Fruit fly (Drosophila melanogaster): ENCODE results near the gene Mkp.

Gene Mkp

DNA sequence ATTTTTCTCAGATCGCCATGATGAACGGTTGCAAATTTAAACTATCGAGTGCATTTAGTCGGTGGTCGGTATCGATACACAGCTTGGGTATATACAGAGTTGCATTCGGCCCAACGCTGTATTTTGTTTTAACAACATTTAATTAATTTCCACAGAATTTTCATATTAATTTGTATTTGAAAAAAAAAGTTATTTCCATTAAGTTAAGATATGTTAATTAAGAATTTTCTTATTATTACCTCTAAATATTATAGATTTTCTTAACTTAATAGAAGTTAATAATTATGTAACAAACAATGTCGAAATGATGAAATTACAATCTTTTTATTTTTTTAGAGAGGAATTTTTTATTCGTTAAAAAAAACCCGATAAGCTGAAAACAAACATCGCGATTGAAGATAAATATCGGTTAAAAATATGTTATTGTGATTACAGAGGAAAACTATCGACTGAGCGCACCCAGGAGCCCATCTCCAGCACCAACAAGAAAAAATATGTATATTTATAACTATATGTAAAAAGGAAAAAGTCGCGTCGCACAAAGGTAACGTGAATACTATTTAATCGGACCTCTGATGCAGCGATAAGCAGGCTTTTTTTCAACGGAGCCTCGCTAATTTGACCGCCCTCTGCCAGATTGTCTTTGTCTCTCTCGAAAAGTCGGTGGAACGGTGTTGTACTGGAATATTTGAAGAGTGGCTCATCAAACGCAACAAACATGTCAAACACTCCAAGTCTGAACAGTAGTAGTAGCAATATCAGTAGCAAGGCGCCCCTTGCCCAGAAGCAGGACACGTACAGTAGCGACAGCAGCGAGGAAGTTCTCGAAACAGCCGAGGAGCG, 15.6 kb upstream of the Mkp start, which contains the start of the genes rno and mri:
rno (minus strand) TSS at position 9 of the 843 bp plus-strand sequence.
mri (plus strand) TSS at position 421 of the 843 bp plus-strand sequence.
- TF ChIP-seq CG8478 (optimal IDR thresholded peaks at IDR 0.05) (no peak), CTCF (optimal IDR thresholded peaks at IDR 0.05) (no peak)

DNA sequence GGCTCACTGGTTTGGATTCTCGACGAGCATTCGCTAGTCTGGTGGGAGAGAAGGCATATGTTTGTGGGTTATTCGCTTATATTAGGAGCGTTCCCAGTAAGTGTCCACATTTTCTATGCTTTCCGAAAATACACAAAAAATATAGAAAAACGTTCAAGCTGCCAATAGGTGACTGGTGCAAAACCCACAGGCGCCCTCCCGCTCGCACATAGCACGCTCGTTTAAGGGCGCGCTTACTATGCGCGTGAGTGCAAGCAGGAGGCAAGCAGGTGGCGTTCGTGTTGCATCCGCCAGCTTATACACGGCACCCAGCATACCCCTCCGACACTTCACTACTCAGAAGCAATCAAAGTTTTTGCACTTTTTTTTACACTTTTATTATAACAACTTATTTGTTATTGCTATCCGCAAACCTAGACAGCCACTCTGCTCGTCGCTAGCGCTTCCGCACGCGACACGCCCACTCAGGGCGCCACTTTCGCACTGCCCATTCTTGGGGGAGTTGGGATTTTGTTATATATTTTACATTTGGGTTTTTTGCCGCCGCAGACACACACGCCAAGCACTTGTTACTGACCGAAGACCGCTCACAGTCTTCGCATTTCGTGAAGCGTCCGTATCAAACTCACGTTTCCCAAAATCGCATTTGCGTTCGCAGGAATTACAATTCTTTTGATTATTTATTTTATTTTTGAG, 14.9 kb upstream of the Mkp start:
- no peak for TF ChIP-seq CG8478 (optimal IDR thresholded peaks at IDR 0.05)
- peak; percentile 8 to 30 for TF ChIP-seq CTCF (optimal IDR thresholded peaks at IDR 0.05)

dm6 chr3L:180262-180543, 4.1 kb downstream of the Mkp start:
- TF ChIP-seq CG8478 (optimal IDR thresholded peaks at IDR 0.05) (no peak), CTCF (optimal IDR thresholded peaks at IDR 0.05) (no peak)

DNA sequence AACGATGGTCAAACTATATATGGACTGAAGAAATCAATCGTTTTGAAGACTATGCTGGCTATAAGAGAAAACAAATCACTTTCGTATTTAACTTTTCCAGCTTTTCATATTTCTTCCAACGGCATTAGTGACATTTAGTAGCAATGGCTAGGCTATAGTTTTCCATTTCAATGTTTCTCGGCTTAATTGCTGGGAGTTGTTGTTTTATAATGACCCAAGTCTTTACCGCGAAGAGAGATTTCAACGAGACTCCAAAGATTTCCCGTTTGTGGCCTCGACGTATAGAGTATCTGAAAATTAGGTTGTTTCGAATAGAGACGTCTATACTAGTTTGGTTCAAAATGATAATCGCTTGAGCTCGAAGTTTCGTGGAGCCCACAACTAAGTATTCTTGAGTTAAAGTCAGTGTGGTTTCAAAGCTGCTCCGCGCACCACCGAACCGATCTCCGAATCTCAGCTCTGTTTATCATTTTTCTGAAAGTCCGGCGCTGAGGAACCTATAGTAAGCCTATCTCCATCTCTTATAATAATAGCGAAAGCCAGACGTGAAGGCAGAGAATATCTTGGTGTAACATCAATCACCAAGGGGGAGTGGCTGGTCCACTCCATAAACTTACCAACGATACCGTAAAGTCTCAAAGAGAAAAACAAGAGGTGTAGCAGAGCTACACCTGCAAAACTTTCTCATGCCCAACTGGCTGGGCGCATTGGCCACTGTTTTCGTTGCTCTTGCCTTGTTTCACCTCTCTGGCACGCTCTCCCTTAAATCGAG, 4.7 kb downstream of the Mkp start, which contains the start of gene CG13875:
CG13875 (plus strand) TSS at position 434 of the 772 bp plus-strand sequence.
- TF ChIP-seq CTCF (optimal IDR thresholded peaks at IDR 0.05) (no peak), CG8478 (optimal IDR thresholded peaks at IDR 0.05) (no peak)

- TF ChIP-seq CG8478 (optimal IDR thresholded peaks at IDR 0.05) (no peak), CTCF (optimal IDR thresholded peaks at IDR 0.05) (no peak)
These were observed 5.3 kb downstream of the Mkp start, which contains the start of gene Vdup1 for dm6 chr3L:178913-179488. TSS of gene Vdup1 (minus strand) at chr3L:178963.

dm6 chr3L:178445-178844, 5.9 kb downstream of the Mkp start:
- no peak for TF ChIP-seq CTCF (optimal IDR thresholded peaks at IDR 0.05)
- TF ChIP-seq CG8478 (optimal IDR thresholded peaks at IDR 0.05): no peak

- TF ChIP-seq CTCF (optimal IDR thresholded peaks at IDR 0.05): no peak
- TF ChIP-seq CG8478 (optimal IDR thresholded peaks at IDR 0.05): no peak
These were observed 6.4 kb downstream of the Mkp start for dm6 chr3L:177938-178337.

dm6 chr3L:175949-176348, 8.4 kb downstream of the Mkp start, which contains the start of gene CG7049:
TSS of gene CG7049 (minus strand) at chr3L:176228.
- TF ChIP-seq CG8478 (optimal IDR thresholded peaks at IDR 0.05) (no peak), CTCF (optimal IDR thresholded peaks at IDR 0.05) (no peak)

dm6 chr3L:174501-174900, 9.8 kb downstream of the Mkp start:
- TF ChIP-seq CG8478 (optimal IDR thresholded peaks at IDR 0.05) (no peak), CTCF (optimal IDR thresholded peaks at IDR 0.05) (no peak)

DNA sequence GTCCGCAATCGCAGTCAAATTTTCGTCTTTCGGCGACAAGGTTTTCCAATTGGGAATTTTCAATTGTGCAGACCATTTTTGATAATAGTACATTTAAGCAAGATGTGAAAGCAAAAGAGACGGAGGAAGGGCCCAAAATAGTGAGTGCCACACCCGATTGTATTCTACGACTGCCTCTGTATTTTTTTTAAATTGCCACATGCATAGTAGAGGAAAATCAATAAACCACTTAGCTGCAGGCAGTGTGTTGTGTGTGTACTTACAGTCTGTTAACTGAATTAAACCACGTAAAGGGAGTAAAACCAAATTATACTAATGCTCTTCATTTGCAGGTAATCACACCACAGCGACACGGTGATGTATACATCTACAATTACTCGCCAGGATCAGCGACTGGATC, 12.6 kb downstream of the Mkp start:
- TF ChIP-seq CTCF (optimal IDR thresholded peaks at IDR 0.05): no peak
- no peak for TF ChIP-seq CG8478 (optimal IDR thresholded peaks at IDR 0.05)

DNA sequence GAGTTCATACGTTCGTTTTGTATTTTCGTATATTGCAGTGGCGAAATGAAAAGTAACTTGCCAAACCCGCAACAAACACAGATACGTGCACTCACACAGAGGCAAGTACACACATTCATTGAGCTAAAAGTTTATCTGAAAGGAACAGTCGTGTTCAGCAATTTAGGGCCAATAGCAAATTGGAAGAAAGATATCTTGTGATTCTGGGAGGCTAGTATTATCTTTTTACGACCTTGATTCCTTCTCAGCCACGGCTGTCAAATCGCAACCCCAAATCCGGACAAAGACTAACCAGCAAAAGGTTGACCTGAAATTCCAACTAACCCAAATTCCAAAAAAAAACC, 17.6 kb downstream of the Mkp start:
- TF ChIP-seq CG8478 (optimal IDR thresholded peaks at IDR 0.05) (no peak), CTCF (optimal IDR thresholded peaks at IDR 0.05) (no peak)

DNA sequence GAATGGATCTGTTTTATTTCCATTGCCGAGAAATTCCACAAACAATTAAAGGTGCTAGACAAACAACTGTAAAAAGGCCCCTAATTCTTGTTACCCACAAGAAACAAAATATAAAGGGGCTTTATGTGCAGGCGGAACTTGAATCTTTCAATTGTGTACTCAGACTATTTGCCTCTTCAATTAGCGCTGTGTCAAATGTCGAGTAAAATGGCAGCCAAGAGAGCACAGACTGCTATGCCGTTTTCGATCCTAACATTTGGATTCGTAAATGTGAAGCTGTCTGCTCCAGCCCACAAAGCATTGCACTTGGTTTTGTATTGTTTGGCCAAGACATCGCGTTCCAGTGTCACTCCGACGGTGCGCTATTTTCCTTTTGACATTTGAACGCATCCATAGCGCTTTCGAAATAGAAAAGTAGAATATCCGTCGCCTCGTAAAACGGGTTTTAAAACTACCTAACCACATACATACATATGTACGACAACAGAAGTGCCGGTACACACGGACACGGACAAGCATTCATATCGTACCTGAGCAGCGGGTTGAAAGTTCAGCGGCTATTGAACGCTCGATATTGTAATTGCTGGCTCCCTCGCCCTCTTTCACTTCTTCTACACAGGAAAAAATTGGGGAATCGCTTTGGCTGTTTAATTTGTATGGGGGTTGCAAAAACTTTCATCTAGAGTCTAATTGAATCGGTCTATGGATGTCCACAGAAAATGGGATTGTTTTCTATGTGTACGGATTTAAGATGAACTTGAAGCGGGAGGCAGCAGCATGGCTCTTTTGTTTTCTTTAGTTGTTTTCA, 18.2 kb downstream of the Mkp start:
- no peak for TF ChIP-seq CG8478 (optimal IDR thresholded peaks at IDR 0.05)
- no peak for TF ChIP-seq CTCF (optimal IDR thresholded peaks at IDR 0.05)

DNA sequence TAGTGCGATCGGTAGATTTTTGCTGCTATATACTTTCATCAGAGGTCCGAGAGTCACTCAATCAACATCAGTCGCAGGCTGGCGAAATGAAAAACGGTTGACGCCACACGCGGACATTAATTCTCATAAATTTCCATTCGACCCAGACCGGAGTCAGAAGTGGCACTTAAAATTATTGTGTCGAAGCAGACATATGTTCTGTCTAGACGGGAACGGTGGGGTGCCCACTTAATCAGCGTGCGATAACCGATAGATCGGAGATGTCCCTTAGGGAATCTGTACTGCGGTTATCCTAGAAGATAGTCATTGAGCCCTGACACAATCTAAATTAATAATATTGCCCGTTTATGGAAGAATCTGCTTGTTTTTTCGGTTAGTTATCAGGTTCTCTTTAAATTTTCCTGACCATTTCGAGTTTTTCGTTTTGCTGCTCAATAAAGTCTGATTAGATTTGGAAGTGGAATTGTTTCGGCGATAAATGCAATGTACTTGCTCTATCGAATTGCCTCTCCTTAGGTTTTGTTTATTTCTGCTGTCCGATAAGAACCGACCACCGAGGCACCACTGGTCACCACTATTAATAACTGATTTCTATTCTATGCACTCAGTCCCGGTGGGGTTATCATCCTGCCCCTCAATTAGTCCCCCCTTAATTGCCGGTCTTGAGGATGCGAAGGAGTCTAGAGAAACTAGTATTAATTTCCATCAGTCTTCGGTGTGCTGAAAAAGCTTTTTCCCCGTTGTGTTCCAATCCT, 22.3 kb downstream of the Mkp start:
- TF ChIP-seq CG8478 (optimal IDR thresholded peaks at IDR 0.05) (no peak), CTCF (optimal IDR thresholded peaks at IDR 0.05) (no peak)

Measured in S2 (cell line).